Fruit fly (Drosophila melanogaster) whole organism, adult: ENCODE results near the gene CG42661.
A peak's percentile ranks its signal among the peaks of the same experiment; 100 is the strongest.

Experiments used
- CG11617 ChIP-seq: fragments of 200-800 bp; sonication (Bioruptor generic); optimal IDR thresholded peaks from 2 replicates; lab custom pipeline; 2017; ENCODE audit warnings: mild to moderate bottlenecking, missing biosample characterization, missing genetic modification reagents, missing genetic modification characterization
- CG12768 ChIP-seq: fragments of 200-800 bp; sonication (Bioruptor generic); optimal IDR thresholded peaks from 2 replicates; lab custom pipeline; 2017; ENCODE audit warnings: missing biosample characterization, missing genetic modification characterization, mild to moderate bottlenecking, moderate library complexity, missing genetic modification reagents
- CG14711 ChIP-seq: fragments of 200-800 bp; sonication (Bioruptor generic); optimal IDR thresholded peaks from 2 replicates; lab custom pipeline; 2018; ENCODE audit warnings: missing biosample characterization, mild to moderate bottlenecking, missing genetic modification characterization, moderate library complexity
- CG1620 ChIP-seq: fragments of 200-800 bp; sonication (Bioruptor generic); optimal IDR thresholded peaks from 2 replicates; lab custom pipeline; 2016; ENCODE audit warnings: missing biosample characterization, missing genetic modification characterization
- CG33017 ChIP-seq: fragments of 200-800 bp; sonication (Bioruptor generic); optimal IDR thresholded peaks from 2 replicates; lab custom pipeline; 2018; ENCODE audit warnings: missing biosample characterization, mild to moderate bottlenecking, missing genetic modification characterization, moderate library complexity
- CG5204 ChIP-seq: fragments of 200-800 bp; sonication (Bioruptor generic); optimal IDR thresholded peaks from 2 replicates; lab custom pipeline; 2016; ENCODE audit warnings: missing biosample characterization, missing genetic modification characterization
- CG7045 ChIP-seq: fragments of 200-800 bp; sonication (Bioruptor generic); optimal IDR thresholded peaks from 2 replicates; lab custom pipeline; 2017; ENCODE audit warnings: missing biosample characterization, mild to moderate bottlenecking, missing genetic modification characterization
- CG7101 ChIP-seq: fragments of 200-800 bp; sonication (Bioruptor generic); optimal IDR thresholded peaks from 2 replicates; lab custom pipeline; 2018; ENCODE audit warnings: missing biosample characterization, mild to moderate bottlenecking, missing genetic modification characterization, moderate library complexity
- Clk ChIP-seq: fragments of 200-800 bp; sonication (Bioruptor generic); optimal IDR thresholded peaks from 2 replicates; lab custom pipeline; 2017; ENCODE audit warnings: missing biosample characterization, missing genetic modification characterization
- Crg-1 ChIP-seq: fragments of 200-800 bp; sonication (Bioruptor generic); optimal IDR thresholded peaks from 2 replicates; lab custom pipeline; 2016; ENCODE audit warnings: missing biosample characterization, missing genetic modification characterization
- Hr96 ChIP-seq: fragments of 200-800 bp; sonication (Bioruptor generic); optimal IDR thresholded peaks from 2 replicates; lab custom pipeline; 2016; ENCODE audit warnings: missing biosample characterization, missing genetic modification characterization
- Mnt ChIP-seq: fragments of 200-800 bp; sonication (Bioruptor generic); optimal IDR thresholded peaks from 2 replicates; lab custom pipeline; 2016; ENCODE audit warnings: missing biosample characterization, mild to moderate bottlenecking, missing genetic modification characterization
- bab1 ChIP-seq: fragments of 200-800 bp; sonication (Bioruptor generic); optimal IDR thresholded peaks from 3 replicates; lab custom pipeline; 2019; ENCODE audit warnings: missing biosample characterization, mild to moderate bottlenecking, missing genetic modification characterization, moderate library complexity
- cic ChIP-seq: fragments of 200-800 bp; sonication (Bioruptor generic); optimal IDR thresholded peaks from 2 replicates; lab custom pipeline; 2017; ENCODE audit warnings: missing biosample characterization, mild to moderate bottlenecking, missing genetic modification characterization, moderate library complexity
- cnc ChIP-seq, 2 experiments: fragments of >200 bp; optimal IDR thresholded peaks; 2 replicates each; lab custom pipeline; 2017
- kay ChIP-seq: fragments of 200-800 bp; sonication (Bioruptor generic); peaks from one replicate; lab custom pipeline; 2016; ENCODE audit warnings: missing biosample characterization, missing genetic modification characterization, borderline replicate concordance
- ovo ChIP-seq: fragments of 200-800 bp; sonication (Bioruptor generic); optimal IDR thresholded peaks from 2 replicates; lab custom pipeline; 2016; ENCODE audit warnings: missing biosample characterization, missing genetic modification characterization
- pad ChIP-seq: fragments of 200-800 bp; sonication (Bioruptor generic); optimal IDR thresholded peaks from 3 replicates; lab custom pipeline; 2017; ENCODE audit warnings: missing biosample characterization, missing genetic modification characterization, mild to moderate bottlenecking, moderate library complexity, missing genetic modification reagents
- tj ChIP-seq: fragments of 200-800 bp; sonication (Bioruptor generic); optimal IDR thresholded peaks from 3 replicates; lab custom pipeline; 2017; ENCODE audit warnings: missing biosample characterization, mild to moderate bottlenecking, missing genetic modification characterization, moderate library complexity
- toe ChIP-seq: fragments of 200-800 bp; sonication (Bioruptor generic); optimal IDR thresholded peaks from 2 replicates; lab custom pipeline; 2016; ENCODE audit warnings: missing biosample characterization, missing genetic modification characterization

CG42661 gene

dm6 chr3L:7450553-7450952, 14.8 kb upstream of the CG42661 start, which contains the start of gene CG33278:
TSS of gene CG33278 (plus strand) at chr3L:7450853.
- no peak for TF ChIP-seq CG14711 (tag; lab: Kevin White, UChicago)
- no peak for TF ChIP-seq Mnt
- TF ChIP-seq CG7101 (tag; lab: Kevin White, UChicago) = no peak
- TF ChIP-seq tj (GFP tag; lab: Kevin White, UChicago) = no peak
- no peak for TF ChIP-seq bab1 (GFP tag; lab: Kevin White, UChicago)
- TF ChIP-seq CG11617 (GFP tag; lab: Kevin White, UChicago) = no peak
- no peak for TF ChIP-seq toe (GFP tag; lab: Kevin White, UChicago)
- no peak for TF ChIP-seq CG5204 (GFP tag; lab: Kevin White, UChicago)

dm6 chr3L:7455849-7456248, 9.5 kb upstream of the CG42661 start, which contains the start of gene ppk26:
TSS of gene ppk26 (plus strand) at chr3L:7456149.
- TF ChIP-seq CG5204 (GFP tag; lab: Kevin White, UChicago) (no peak), pad (no peak), kay (GFP tag; lab: Kevin White, UChicago) (no peak), Crg-1 (GFP tag; lab: Kevin White, UChicago) (no peak), Hr96 (GFP tag; lab: Kevin White, UChicago) (no peak)

DNA sequence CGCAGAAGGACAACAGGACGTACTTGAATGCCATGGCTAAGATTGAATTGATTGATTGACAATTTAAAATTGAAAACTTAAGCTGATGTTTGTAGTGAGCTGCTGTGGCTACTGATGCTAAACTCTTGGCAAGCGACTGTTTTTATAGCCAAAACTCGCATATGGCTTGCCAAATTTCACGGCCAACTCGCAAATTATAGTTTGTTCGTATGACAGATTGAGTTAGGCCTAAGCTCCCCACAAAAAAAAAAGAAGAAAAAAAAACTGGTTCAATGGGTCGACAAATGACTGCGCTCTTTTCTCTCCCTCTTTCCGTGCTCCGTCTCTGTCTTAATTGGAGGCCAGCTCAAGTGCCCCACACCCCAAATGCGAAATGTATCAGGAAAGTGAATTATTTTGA, 4.9 kb downstream of the CG42661 start, which contains the start of gene CG8543:
Gene CG8543, minus strand, starts transcription at position 101 of the 400 bp plus-strand sequence.
- no peak for TF ChIP-seq CG5204 (GFP tag; lab: Kevin White, UChicago)
- TF ChIP-seq cnc (optimal IDR thresholded peaks at IDR 0.05; lab: Kevin White, UChicago) = no peak
- TF ChIP-seq Crg-1 (GFP tag; lab: Kevin White, UChicago) = no peak
- no peak for TF ChIP-seq Clk (GFP tag; lab: Kevin White, UChicago)
- TF ChIP-seq Mnt = no peak
- TF ChIP-seq CG7101 (tag; lab: Kevin White, UChicago) = no peak

DNA sequence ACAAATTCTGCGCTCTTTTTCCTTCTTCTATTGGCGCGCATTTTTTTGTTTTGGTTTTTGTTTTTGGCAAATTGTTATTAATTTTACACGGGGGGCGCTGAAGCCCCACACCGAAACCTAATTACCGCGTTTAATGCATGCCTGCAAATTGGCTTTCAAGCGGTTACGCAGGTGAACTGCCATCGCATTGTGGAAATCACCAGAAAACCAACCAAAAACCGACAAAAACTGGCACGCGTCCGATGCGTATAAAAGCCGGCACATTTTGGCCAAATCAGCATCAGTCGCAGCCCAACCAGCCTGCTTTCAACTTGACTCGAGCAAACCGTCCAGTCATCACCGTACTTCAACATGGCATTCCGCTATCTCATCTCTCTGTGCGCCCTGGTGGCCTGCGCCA, 6.0 kb downstream of the CG42661 start, which contains the start of gene CG8541:
Gene CG8541, plus strand, starts transcription at position 301 of the 400 bp plus-strand sequence.
- TF ChIP-seq bab1 (GFP tag; lab: Kevin White, UChicago) (no peak), CG7045 (no peak), CG12768 (GFP tag; lab: Kevin White, UChicago) (no peak), Mnt (no peak), Hr96 (GFP tag; lab: Kevin White, UChicago) (no peak), Crg-1 (GFP tag; lab: Kevin White, UChicago) (no peak), Clk (GFP tag; lab: Kevin White, UChicago) (no peak), kay (GFP tag; lab: Kevin White, UChicago) (no peak), ovo (GFP tag; lab: Kevin White, UChicago) (no peak), CG14711 (tag; lab: Kevin White, UChicago) (no peak), toe (GFP tag; lab: Kevin White, UChicago) (no peak), CG1620 (no peak), CG7101 (tag; lab: Kevin White, UChicago) (no peak), cnc (optimal IDR thresholded peaks at IDR 0.05; lab: Kevin White, UChicago) (no peak), CG5204 (GFP tag; lab: Kevin White, UChicago) (no peak)

DNA sequence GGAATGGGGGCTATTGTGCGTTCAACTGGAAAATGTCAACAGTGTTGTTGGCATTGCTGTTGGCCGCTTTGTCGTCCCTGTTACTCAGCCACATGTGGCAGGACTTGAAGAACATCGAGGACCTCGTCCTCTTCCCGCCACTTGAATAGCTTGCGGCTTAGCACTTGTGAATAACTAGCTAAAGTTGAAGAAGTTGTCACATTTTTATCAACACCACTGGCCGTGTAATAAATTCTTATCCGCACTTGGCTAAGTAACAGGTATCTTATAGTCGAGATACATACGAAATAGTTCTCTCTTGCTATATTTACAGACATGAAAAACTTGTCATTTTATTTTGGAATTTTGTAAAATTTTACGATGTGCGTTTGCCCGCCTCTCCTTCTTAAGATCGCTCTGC, 10.0 kb downstream of the CG42661 start, which contains the start of gene CG43292:
Gene CG43292, plus strand, starts transcription at position 301 of the 400 bp plus-strand sequence.
- TF ChIP-seq cnc (optimal IDR thresholded peaks at IDR 0.05; lab: Kevin White, UChicago) (no peak), tj (GFP tag; lab: Kevin White, UChicago) (no peak), CG1620 (no peak), Crg-1 (GFP tag; lab: Kevin White, UChicago) (no peak), CG14711 (tag; lab: Kevin White, UChicago) (no peak), CG7101 (tag; lab: Kevin White, UChicago) (no peak), ovo (GFP tag; lab: Kevin White, UChicago) (no peak), Clk (GFP tag; lab: Kevin White, UChicago) (no peak), CG12768 (GFP tag; lab: Kevin White, UChicago) (no peak), CG7045 (no peak), cic (GFP tag; lab: Kevin White, UChicago) (no peak)

- TF ChIP-seq kay (GFP tag; lab: Kevin White, UChicago) (peak; percentile 22), cic (GFP tag; lab: Kevin White, UChicago) (no peak), Crg-1 (GFP tag; lab: Kevin White, UChicago) (no peak), Clk (GFP tag; lab: Kevin White, UChicago) (no peak), pad (no peak), cnc (optimal IDR thresholded peaks at IDR 0.05; lab: Kevin White, UChicago) (no peak)
These were observed 20.4 kb downstream of the CG42661 start, which contains the start of gene mthl6 for dm6 chr3L:7485667-7486066. TSS of gene mthl6 (plus strand) at chr3L:7485967.

DNA sequence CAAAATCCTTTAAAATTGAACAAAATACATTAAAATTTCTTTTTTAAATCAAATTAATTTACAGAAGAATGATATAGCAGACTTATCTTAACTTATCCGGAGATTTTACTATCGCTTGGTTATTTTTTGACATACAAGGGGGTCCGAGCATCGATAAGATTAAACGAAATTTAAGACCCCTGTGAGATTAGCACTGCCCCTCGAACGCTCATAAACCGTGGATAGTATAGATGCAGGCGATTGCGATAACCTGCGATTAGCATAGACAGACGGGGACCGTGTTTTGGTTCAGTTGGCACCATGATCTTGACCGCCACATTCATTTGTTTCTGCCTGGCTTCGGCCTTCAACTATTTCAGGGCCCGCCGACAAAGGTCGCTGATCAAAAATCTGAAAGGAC, 26.3 kb downstream of the CG42661 start, which contains the start of gene Cyp316a1:
Gene Cyp316a1, plus strand, starts transcription at position 301 of the 400 bp plus-strand sequence.
- TF ChIP-seq ovo (GFP tag; lab: Kevin White, UChicago) (no peak), Clk (GFP tag; lab: Kevin White, UChicago) (no peak), CG12768 (GFP tag; lab: Kevin White, UChicago) (no peak), tj (GFP tag; lab: Kevin White, UChicago) (no peak), Mnt (no peak), CG7101 (tag; lab: Kevin White, UChicago) (no peak), CG5204 (GFP tag; lab: Kevin White, UChicago) (no peak), CG11617 (GFP tag; lab: Kevin White, UChicago) (no peak), CG33017 (tag; lab: Kevin White, UChicago) (no peak), kay (GFP tag; lab: Kevin White, UChicago) (no peak)
